Worm (Caenorhabditis elegans) whole organism, early embryonic: ENCODE data around the gene math-37.

ENCODE experiments used
- F13C5.2 ChIP-seq: sonication (generic microtip); optimal IDR thresholded peaks from 2 replicates; lab custom pipeline; 2017; ENCODE audit warnings: mild to moderate bottlenecking, missing genetic modification characterization, inconsistent platforms, missing compliant biosample characterization
- aly-1 ChIP-seq: sonication (generic microtip); optimal IDR thresholded peaks from 2 replicates; lab custom pipeline; 2016; ENCODE audit warnings: missing genetic modification characterization, missing compliant biosample characterization
- ama-1 ChIP-seq: fragments of 150-350 bp; optimal IDR thresholded peaks from 2 replicates; lab custom pipeline; 2014
- flt-1 ChIP-seq: fragments of 200-800 bp; sonication (Bioruptor generic); IDR thresholded peaks from 2 replicates; pipeline ENCODE4 v1.3.6; 2022; ENCODE audit warnings: missing genetic modification characterization, missing compliant biosample characterization
- tbx-37 ChIP-seq: fragments of 200-800 bp; sonication (Bioruptor generic); conservative IDR thresholded peaks from 2 replicates; pipeline ENCODE4 v1.3.6; 2022; ENCODE audit warnings: missing genetic modification reagents, missing genetic modification characterization, missing compliant biosample characterization

DNA sequence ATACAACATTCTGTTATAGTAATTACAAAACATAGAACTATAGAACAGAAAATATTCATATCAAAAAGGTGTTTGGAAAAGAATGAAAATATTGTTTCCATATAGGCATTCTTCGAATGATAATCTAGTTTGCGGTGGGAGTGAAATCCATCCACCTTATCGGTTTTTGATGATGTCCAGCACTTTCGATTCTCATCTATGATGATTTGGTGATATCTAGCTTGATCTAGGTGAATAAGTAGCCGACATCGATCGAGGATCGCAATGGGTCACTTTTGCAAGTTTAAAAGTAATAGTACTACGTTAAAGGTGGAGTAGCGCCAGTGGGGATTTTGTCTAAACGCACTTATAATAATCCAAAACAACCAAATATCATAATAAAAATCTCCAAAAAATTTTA is 9.0 kb downstream of the math-37 start, which contains the start of gene R52.6:
- TF ChIP-seq ama-1 (lab: Kevin White, UChicago) = no peak
- no peak for TF ChIP-seq aly-1 (tag; lab: Kevin White, UChicago)
- no peak for TF ChIP-seq F13C5.2 (tag; lab: Kevin White, UChicago)
- no peak for TF ChIP-seq tbx-37 (GFP tag; lab: Robert Waterston, UW)
- no peak for TF ChIP-seq flt-1 (GFP tag; lab: Robert Waterston, UW)
